Worm (Caenorhabditis elegans) whole organism, L4 larva: ENCODE results near the gene H37A05.4.

Source experiments
- F10B5.3 ChIP-seq: sonication (generic microtip); optimal IDR thresholded peaks from 2 replicates; lab custom pipeline; 2016; ENCODE audit warnings: mild to moderate bottlenecking, missing genetic modification characterization, missing compliant biosample characterization
- F26F4.8 ChIP-seq: fragments of 200-800 bp; sonication (Bioruptor generic); conservative IDR thresholded peaks from 2 replicates; pipeline ENCODE4 v1.3.6; 2022; ENCODE audit warnings: missing genetic modification characterization, missing compliant biosample characterization
- F37D6.2 ChIP-seq: sonication (generic microtip); optimal IDR thresholded peaks from 2 replicates; lab custom pipeline; 2016; ENCODE audit warnings: mild to moderate bottlenecking, missing genetic modification characterization, missing compliant biosample characterization
- F49E8.2 ChIP-seq: sonication (generic microtip); optimal IDR thresholded peaks from 2 replicates; lab custom pipeline; 2016; ENCODE audit warnings: missing compliant biosample characterization, mild to moderate bottlenecking, missing genetic modification characterization, borderline replicate concordance
- T20F7.1 ChIP-seq: fragments of 200-800 bp; sonication (Bioruptor generic); optimal IDR thresholded peaks from 2 replicates; lab custom pipeline; 2018; ENCODE audit warnings: mild to moderate bottlenecking, missing genetic modification characterization, missing compliant biosample characterization
- T26A8.4 ChIP-seq: fragments of 200-800 bp; sonication (Bioruptor generic); IDR thresholded peaks from 2 replicates; pipeline ENCODE4 v1.3.6; 2022; ENCODE audit warnings: missing genetic modification characterization, missing compliant biosample characterization
- Y48G9A.11 ChIP-seq: fragments of 200-800 bp; sonication (Bioruptor generic); IDR thresholded peaks from 2 replicates; pipeline ENCODE4 v1.3.6; 2022; ENCODE audit warnings: missing genetic modification reagents, missing genetic modification characterization, missing compliant biosample characterization
- Y75B8A.6 ChIP-seq: fragments of 200-800 bp; sonication (Bioruptor generic); IDR thresholded peaks from 2 replicates; pipeline ENCODE4 v1.3.6; 2022; ENCODE audit warnings: missing genetic modification reagents, missing genetic modification characterization, missing compliant biosample characterization
- aha-1 ChIP-seq: fragments of 150-350 bp; peaks from one replicate; lab custom pipeline; 2014; ENCODE audit warnings: missing biosample characterization, missing genetic modification characterization
- aly-2 ChIP-seq: sonication (generic microtip); optimal IDR thresholded peaks from 2 replicates; lab custom pipeline; 2018; ENCODE audit warnings: missing biosample characterization, missing genetic modification characterization
- ama-1 ChIP-seq: fragments of 150-350 bp; optimal IDR thresholded peaks from 2 replicates; lab custom pipeline; 2014; ENCODE audit warnings: inconsistent platforms, mixed read lengths
- ceh-28 ChIP-seq: fragments of 150-350 bp; optimal IDR thresholded peaks from 2 replicates; lab custom pipeline; 2014; ENCODE audit warnings: missing biosample characterization, missing genetic modification reagents, missing genetic modification characterization
- ceh-82 ChIP-seq: sonication (generic microtip); optimal IDR thresholded peaks from 2 replicates; lab custom pipeline; 2017; ENCODE audit warnings: missing biosample characterization, missing genetic modification characterization
- ces-1 ChIP-seq: fragments of 150-350 bp; sonication (generic microtip); optimal IDR thresholded peaks from 4 replicates; lab custom pipeline; 2014; ENCODE audit warnings: missing biosample characterization, missing genetic modification reagents, missing genetic modification characterization
- daf-16 ChIP-seq, 3 experiments: sonication (generic microtip); optimal IDR thresholded peaks; 2 replicates each; lab custom pipeline; 2016 to 2017; ENCODE audit warnings: missing genetic modification characterization in 3 of 3, missing genetic modification reagents in 3 of 3, mild to moderate bottlenecking in 2 of 3, missing compliant biosample characterization in 2 of 3, missing biosample characterization in 1 of 3, moderate library complexity in 1 of 3
- daf-19 ChIP-seq: fragments of 200-800 bp; sonication (Bioruptor generic); conservative IDR thresholded peaks from 2 replicates; pipeline ENCODE4 v1.3.6; 2022; ENCODE audit warnings: missing genetic modification characterization, missing compliant biosample characterization
- dmd-6 ChIP-seq: fragments of 200-800 bp; sonication (Bioruptor generic); IDR thresholded peaks from 2 replicates; pipeline ENCODE4 v1.3.6; 2022; ENCODE audit warnings: missing genetic modification reagents, missing genetic modification characterization, missing compliant biosample characterization
- dmd-9 ChIP-seq: fragments of 200-800 bp; sonication (Bioruptor generic); IDR thresholded peaks from 2 replicates; pipeline ENCODE4 v1.3.6; 2022; ENCODE audit warnings: missing genetic modification reagents, missing genetic modification characterization, missing compliant biosample characterization
- dpl-1 ChIP-seq: fragments of 150-350 bp; optimal IDR thresholded peaks from 2 replicates; lab custom pipeline; 2014; ENCODE audit warnings: missing biosample characterization, missing genetic modification reagents, missing genetic modification characterization
- duxl-1 ChIP-seq: sonication (generic microtip); optimal IDR thresholded peaks from 2 replicates; lab custom pipeline; 2016; ENCODE audit warnings: mild to moderate bottlenecking, missing genetic modification characterization, moderate library complexity, missing compliant biosample characterization; ENCODE audit not compliant: poor library complexity
- egl-27 ChIP-seq: sonication (generic microtip); optimal IDR thresholded peaks from 3 replicates; lab custom pipeline; 2017; ENCODE audit warnings: missing biosample characterization, missing genetic modification reagents, missing genetic modification characterization
- fkh-10 ChIP-seq: fragments of 150-350 bp; optimal IDR thresholded peaks from 2 replicates; lab custom pipeline; 2014; ENCODE audit warnings: missing biosample characterization, missing genetic modification reagents, missing genetic modification characterization
- gei-8 ChIP-seq: fragments of 200-800 bp; sonication (Bioruptor generic); optimal IDR thresholded peaks from 2 replicates; lab custom pipeline; 2018; ENCODE audit warnings: mild to moderate bottlenecking, missing genetic modification characterization, missing compliant biosample characterization
- hlh-11 ChIP-seq: fragments of 200-800 bp; sonication (Bioruptor generic); optimal IDR thresholded peaks from 2 replicates; lab custom pipeline; 2018; ENCODE audit warnings: mild to moderate bottlenecking, missing genetic modification characterization, missing compliant biosample characterization
- lim-7 ChIP-seq: fragments of 200-800 bp; sonication (Bioruptor generic); IDR thresholded peaks from 2 replicates; pipeline ENCODE4 v1.3.6; 2022; ENCODE audit warnings: missing genetic modification characterization, missing compliant biosample characterization
- lin-13 ChIP-seq: fragments of 150-350 bp; optimal IDR thresholded peaks from 2 replicates; lab custom pipeline; 2014; ENCODE audit warnings: missing biosample characterization, missing genetic modification reagents, missing genetic modification characterization
- lin-15B ChIP-seq: fragments of 150-350 bp; sonication (generic microtip); optimal IDR thresholded peaks from 3 replicates; lab custom pipeline; 2014; ENCODE audit warnings: missing biosample characterization, missing genetic modification characterization
- lin-38 ChIP-seq: fragments of 200-800 bp; sonication (Bioruptor generic); IDR thresholded peaks from 2 replicates; pipeline ENCODE4 v1.3.6; 2022; ENCODE audit warnings: missing genetic modification reagents, missing genetic modification characterization, missing compliant biosample characterization
- lin-39 ChIP-seq: fragments of 150-350 bp; optimal IDR thresholded peaks from 2 replicates; lab custom pipeline; 2014; ENCODE audit warnings: missing biosample characterization, missing genetic modification reagents, missing genetic modification characterization
- lsy-2 ChIP-seq, 2 experiments: fragments of 150-350 bp in 1 of 2; sonication (generic microtip) in 1 of 2; optimal IDR thresholded peaks; 2 replicates each; lab custom pipeline; 2014 to 2017; ENCODE audit warnings: missing biosample characterization in 2 of 2, missing genetic modification characterization in 2 of 2
- madf-5 ChIP-seq, 2 experiments: fragments of 200-800 bp; sonication (Bioruptor generic); IDR thresholded peaks; 2 replicates each; pipeline ENCODE4 v1.3.6; 2022; ENCODE audit warnings: missing compliant biosample characterization in 2 of 2, missing genetic modification characterization in 2 of 2
- mdl-1 ChIP-seq, 2 experiments: fragments of 150-350 bp in 1 of 2; sonication (generic microtip) in 1 of 2; optimal IDR thresholded peaks; 2 replicates each; lab custom pipeline; 2014 to 2017; ENCODE audit warnings: missing biosample characterization in 2 of 2, missing genetic modification characterization in 2 of 2
- mxl-2 ChIP-seq: fragments of 200-800 bp; sonication (Bioruptor generic); conservative IDR thresholded peaks from 2 replicates; pipeline ENCODE4 v1.3.6; 2022; ENCODE audit warnings: missing genetic modification reagents, missing genetic modification characterization, missing compliant biosample characterization
- mxl-3 ChIP-seq: fragments of 200-800 bp; sonication (Bioruptor generic); optimal IDR thresholded peaks from 2 replicates; lab custom pipeline; 2018; ENCODE audit warnings: mild to moderate bottlenecking, missing genetic modification characterization, missing compliant biosample characterization
- nhr-25 ChIP-seq: sonication (generic microtip); optimal IDR thresholded peaks from 2 replicates; lab custom pipeline; 2017; ENCODE audit warnings: missing genetic modification characterization, mild to moderate bottlenecking, missing compliant biosample characterization, antibody characterized with exemption, moderate library complexity, borderline replicate concordance; ENCODE audit not compliant: insufficient read depth
- nhr-42 ChIP-seq: fragments of 200-800 bp; sonication (Bioruptor generic); IDR thresholded peaks from 2 replicates; pipeline ENCODE4 v1.3.6; 2022; ENCODE audit warnings: missing genetic modification characterization, missing compliant biosample characterization
- nhr-76 ChIP-seq: fragments of 150-350 bp; optimal IDR thresholded peaks from 2 replicates; lab custom pipeline; 2014; ENCODE audit warnings: missing biosample characterization, missing genetic modification characterization
- php-3 ChIP-seq: fragments of 200-800 bp; sonication (Bioruptor generic); IDR thresholded peaks from 2 replicates; pipeline ENCODE4 v1.3.6; 2022; ENCODE audit warnings: missing genetic modification reagents, missing genetic modification characterization, missing compliant biosample characterization
- rbr-2 ChIP-seq: sonication (generic microtip); optimal IDR thresholded peaks from 2 replicates; lab custom pipeline; 2016; ENCODE audit warnings: missing genotype, missing genetic modification characterization, missing compliant biosample characterization
- saeg-2 ChIP-seq: fragments of 200-800 bp; sonication (Bioruptor generic); IDR thresholded peaks from 2 replicates; pipeline ENCODE4 v1.3.6; 2022; ENCODE audit warnings: missing genetic modification reagents, missing genetic modification characterization, missing compliant biosample characterization
- set-16 ChIP-seq: fragments of 200-800 bp; sonication (Bioruptor generic); IDR thresholded peaks from 2 replicates; pipeline ENCODE4 v1.3.6; 2022; ENCODE audit warnings: missing genetic modification reagents, missing genetic modification characterization, missing compliant biosample characterization
- skn-1 ChIP-seq: fragments of 150-350 bp; optimal IDR thresholded peaks from 2 replicates; lab custom pipeline; 2014; ENCODE audit warnings: missing biosample characterization, missing genetic modification characterization
- snpc-4 ChIP-seq: fragments of 150-350 bp; optimal IDR thresholded peaks from 2 replicates; lab custom pipeline; 2014; ENCODE audit warnings: missing biosample characterization, missing genetic modification characterization
- tag-97 ChIP-seq: fragments of 200-800 bp; sonication (Bioruptor generic); IDR thresholded peaks from 2 replicates; pipeline ENCODE4 v1.3.6; 2022; ENCODE audit warnings: missing genetic modification characterization, missing compliant biosample characterization
- unc-130 ChIP-seq: sonication (generic microtip); optimal IDR thresholded peaks from 2 replicates; lab custom pipeline; 2016; ENCODE audit warnings: missing genetic modification reagents, missing genetic modification characterization, missing compliant biosample characterization
- unc-62 ChIP-seq, 3 experiments: fragments of 150-350 bp in 1 of 3; sonication (generic microtip); optimal IDR thresholded peaks in 2 of 3; peaks in 1 of 3; 1 replicate in 1 of 3; 2 replicates in 2 of 3; lab custom pipeline; 2014 to 2017; ENCODE audit warnings: missing biosample characterization in 3 of 3, missing genetic modification characterization in 3 of 3, missing genetic modification reagents in 3 of 3, missing genotype in 1 of 3
- vab-7 ChIP-seq: fragments of 200-800 bp; sonication (Bioruptor generic); IDR thresholded peaks from 2 replicates; pipeline ENCODE4 v1.3.6; 2022; ENCODE audit warnings: missing genetic modification reagents, missing genetic modification characterization, missing compliant biosample characterization
- zip-11 ChIP-seq: fragments of 200-800 bp; sonication (Bioruptor generic); IDR thresholded peaks from 2 replicates; pipeline ENCODE4 v1.3.6; 2022; ENCODE audit warnings: missing genetic modification characterization, missing compliant biosample characterization
- zip-2 ChIP-seq: fragments of 150-350 bp; optimal IDR thresholded peaks from 2 replicates; lab custom pipeline; 2014; ENCODE audit warnings: missing biosample characterization, missing genetic modification characterization
- ztf-11 ChIP-seq: fragments of 150-350 bp; optimal IDR thresholded peaks from 2 replicates; lab custom pipeline; 2014; ENCODE audit warnings: missing biosample characterization, missing genetic modification characterization
- ztf-7 ChIP-seq: fragments of 150-350 bp; optimal IDR thresholded peaks from 2 replicates; lab custom pipeline; 2014; ENCODE audit warnings: missing biosample characterization, missing genetic modification characterization

Gene H37A05.4

DNA sequence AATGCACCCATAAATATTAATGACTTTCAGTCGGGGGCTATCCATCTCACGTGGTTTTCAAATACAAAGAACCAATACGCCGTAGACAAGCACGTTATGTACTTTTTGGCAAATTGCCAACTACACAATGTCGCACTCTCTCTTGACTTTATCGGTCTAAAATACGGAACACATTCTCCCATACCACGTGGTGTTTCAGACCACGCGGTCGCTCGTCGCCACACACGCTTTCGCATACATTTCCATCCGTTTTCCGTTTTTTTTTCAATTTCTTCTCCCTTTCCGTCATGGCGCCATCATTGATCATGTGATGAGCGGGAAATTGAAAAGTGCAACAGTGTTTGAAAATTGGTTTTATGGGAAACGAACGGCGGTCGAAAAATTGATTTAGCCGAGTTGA lies 9.0 kb upstream of the H37A05.4 start:
- TF ChIP-seq F37D6.2 (tag; lab: Kevin White, UChicago) (peak; percentile 32), mdl-1 (tag; optimal IDR thresholded peaks at IDR 0.05; lab: Kevin White, UChicago) (peak; percentile 90 to 98), Y48G9A.11 (GFP tag; lab: Robert Waterston, UW) (no peak), tag-97 (no peak), gei-8 (GFP tag; lab: Kevin White, UChicago) (peak; percentile 89), T20F7.1 (GFP tag; lab: Kevin White, UChicago) (peak; percentile 51), lsy-2 (tag; optimal IDR thresholded peaks at IDR 0.05; lab: Kevin White, UChicago) (peak; percentile 64 to 84), daf-16 (GFP tag; optimal IDR thresholded peaks at IDR 0.05; lab: Kevin White, UChicago) (no peak), daf-16 (tag; optimal IDR thresholded peaks at IDR 0.05; lab: Kevin White, UChicago) (peak; percentile 73), lim-7 (no peak), daf-19 (GFP tag; lab: Robert Waterston, UW) (no peak), dmd-9 (GFP tag; lab: Robert Waterston, UW) (peak; percentile 74), unc-130 (GFP tag; lab: Kevin White, UChicago) (no peak), dpl-1 (GFP tag; lab: Kevin White, UChicago) (peak; percentile 63), nhr-25 (tag; lab: Kevin White, UChicago) (peak; percentile 21), rbr-2 (tag; lab: Kevin White, UChicago) (peak; percentile 38), F10B5.3 (tag; lab: Kevin White, UChicago) (no peak), lin-39 (tag; lab: Kevin White, UChicago) (no peak), hlh-11 (tag; lab: Kevin White, UChicago) (peak; percentile 99), vab-7 (GFP tag; lab: Robert Waterston, UW) (peak; percentile 63; the same call in 1 of the 2 replicates), mxl-3 (GFP tag; lab: Kevin White, UChicago) (peak; percentile 99), snpc-4 (tag; lab: Kevin White, UChicago) (no peak), zip-11 (no peak), lin-13 (GFP tag; lab: Kevin White, UChicago) (no peak), F49E8.2 (tag; lab: Kevin White, UChicago) (no peak), aha-1 (tag; lab: Kevin White, UChicago) (peak; percentile 100), php-3 (peak; percentile 83), duxl-1 (peak; percentile 20), mxl-2 (no peak; the same call in 1 of the 2 replicates), egl-27 (peak; percentile 2), T26A8.4 (GFP tag; lab: Robert Waterston, UW) (peak; percentile 68), ceh-28 (tag; lab: Kevin White, UChicago) (no peak), madf-5 (GFP tag; IDR thresholded peaks at IDR 0.05; lab: Robert Waterston, UW) (peak in 1 of 2 experiments; percentile 41; a peak in 1 of 4 replicates), ces-1 (GFP tag; lab: Kevin White, UChicago) (no peak), zip-2 (tag; lab: Kevin White, UChicago) (no peak), ama-1 (no peak), skn-1 (no peak), F26F4.8 (GFP tag; lab: Robert Waterston, UW) (no peak), aly-2 (tag; lab: Kevin White, UChicago) (no peak), ztf-7 (tag; lab: Kevin White, UChicago) (peak; percentile 59), set-16 (peak; percentile 47; the same call in 1 of the 2 replicates), nhr-42 (GFP tag; lab: Robert Waterston, UW) (0 out of 2 replicates have a peak, but pooled peaks have one; percentile 59), lin-38 (GFP tag; lab: Robert Waterston, UW) (peak; percentile 43), unc-62 (GFP tag; optimal IDR thresholded peaks at IDR 0.05 in 1 of 2; lab: Kevin White, UChicago) (peak in 1 of 2 experiments; percentile 99), unc-62 (tag; optimal IDR thresholded peaks at IDR 0.05; lab: Kevin White, UChicago) (no peak), saeg-2 (peak; percentile 93), dmd-6 (GFP tag; lab: Robert Waterston, UW) (peak; percentile 99), Y75B8A.6 (GFP tag; lab: Robert Waterston, UW) (0 out of 2 replicates have a peak, but pooled peaks have one; percentile 36), lin-15B (tag; lab: Kevin White, UChicago) (no peak), fkh-10 (no peak), ceh-82 (tag; lab: Kevin White, UChicago) (no peak), nhr-76 (tag; lab: Kevin White, UChicago) (peak; percentile 52), ztf-11 (tag; lab: Kevin White, UChicago) (no peak)
